Worm (Caenorhabditis elegans): ENCODE results near the gene F58A4.1.

The F58A4.1 gene

DNA sequence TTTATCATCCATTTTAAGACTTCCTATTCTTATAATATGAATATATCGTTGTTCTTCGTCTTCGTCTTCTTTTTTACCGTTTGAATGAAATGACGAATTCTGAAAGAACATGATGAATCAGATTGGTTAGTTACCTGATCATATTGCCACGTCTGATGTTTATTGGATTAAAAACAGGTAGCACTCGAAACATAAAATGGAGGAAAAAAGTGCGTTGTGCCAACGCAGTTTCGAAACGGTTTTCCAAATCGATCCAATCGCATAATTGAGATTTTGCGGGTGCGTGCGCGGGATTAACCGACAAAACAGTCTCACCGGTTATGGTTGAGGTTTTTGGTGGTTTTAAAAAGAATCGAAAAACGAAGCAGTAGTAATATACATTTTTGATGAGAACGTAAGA lies 2.7 kb upstream of the F58A4.1 start, which contains the start of gene rom-2:
TSS of gene rom-2 (minus strand) at position 101 of the 400 bp plus-strand sequence.
- TF ChIP-seq unc-62 (GFP tag; optimal IDR thresholded peaks at IDR 0.05), result no peak

DNA sequence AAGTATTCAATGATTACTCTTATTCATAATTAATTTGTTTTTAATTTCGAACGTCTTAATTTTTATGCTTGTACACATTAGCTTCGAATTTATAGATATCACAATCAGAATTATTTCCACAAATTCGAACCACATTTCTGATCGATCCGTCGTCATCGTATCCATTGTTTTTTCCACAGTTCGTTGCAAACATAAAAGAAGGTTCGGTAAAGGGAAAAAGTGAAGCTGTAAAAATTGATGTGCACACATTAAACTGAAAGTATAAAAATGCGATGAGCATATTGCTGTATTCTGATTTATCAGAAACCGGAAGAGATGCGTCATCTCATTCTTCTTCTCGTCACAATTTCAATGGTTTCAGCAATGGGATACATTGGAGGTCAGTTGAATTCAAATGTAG lies 1.2 kb upstream of the F58A4.1 start, which contains the start of gene C48B4.12:
TSS of gene C48B4.12 (plus strand) at position 301 of the 400 bp plus-strand sequence.
- TF ChIP-seq unc-62 (GFP tag; optimal IDR thresholded peaks at IDR 0.05), result no peak

DNA sequence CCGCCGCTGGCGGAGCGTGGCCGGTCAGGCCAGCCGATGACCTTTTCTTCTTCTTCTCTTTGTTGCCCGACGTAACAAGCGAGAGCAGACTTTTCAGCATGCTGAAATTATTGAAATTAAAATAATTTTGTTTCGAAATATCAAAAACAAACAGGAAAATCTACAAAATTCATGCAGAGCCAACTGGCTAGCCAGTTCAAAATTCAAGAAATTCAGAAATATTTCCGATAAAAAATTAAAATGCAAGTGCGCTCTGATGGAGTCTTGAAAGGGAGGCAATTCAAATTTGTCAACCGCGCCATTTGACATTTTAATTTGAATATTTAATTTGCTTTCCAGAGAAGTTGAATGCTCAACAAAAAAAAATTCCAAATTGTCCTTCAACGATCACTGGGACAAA lies 2.4 kb downstream of the F58A4.1 start, which contains the start of gene F58A4.2:
TSS of gene F58A4.2 (minus strand) at position 101 of the 400 bp plus-strand sequence.
- no peak for TF ChIP-seq unc-62 (GFP tag; optimal IDR thresholded peaks at IDR 0.05)

- TF ChIP-seq unc-62 (GFP tag; optimal IDR thresholded peaks at IDR 0.05), result no peak
Measured at ce11 chrIII:9608650-9609049, 10.4 kb downstream of the F58A4.1 start, which contains the start of gene clec-161. TSS of gene clec-161 (minus strand) at chrIII:9608750.

- no peak for TF ChIP-seq unc-62 (GFP tag; optimal IDR thresholded peaks at IDR 0.05)
Measured at ce11 chrIII:9612097-9612496, 13.8 kb downstream of the F58A4.1 start, which contains the start of gene bbs-4. TSS of gene bbs-4 (minus strand) at chrIII:9612197.

ce11 chrIII:9614211-9614610 lies 15.9 kb downstream of the F58A4.1 start, which contains the start of the genes pri-1 and F58A4.6:
TSS of gene pri-1 (minus strand) at chrIII:9614281.
TSS of gene F58A4.6 (plus strand) at chrIII:9614482.
- no peak for TF ChIP-seq unc-62 (GFP tag; optimal IDR thresholded peaks at IDR 0.05)

DNA sequence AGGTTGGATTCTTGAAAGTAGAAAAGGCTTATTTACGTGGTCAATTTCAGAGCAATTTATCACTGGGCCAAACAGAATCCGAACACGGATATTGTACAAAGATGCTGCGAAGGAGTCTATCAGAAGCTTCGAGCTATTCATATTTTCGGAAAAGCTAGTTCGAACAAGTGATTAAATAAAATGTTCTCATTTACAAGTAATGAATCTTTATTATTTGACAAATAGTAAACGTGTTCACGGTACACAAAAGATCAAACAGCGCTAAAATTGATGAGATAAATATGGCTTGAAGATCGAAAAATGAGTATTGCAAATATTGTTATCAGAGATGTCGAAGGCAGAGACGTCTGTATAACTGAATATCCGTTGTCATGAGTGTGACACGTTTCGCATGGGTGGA lies 16.8 kb downstream of the F58A4.1 start:
- TF ChIP-seq unc-62 (GFP tag; optimal IDR thresholded peaks at IDR 0.05), result no peak

ce11 chrIII:9616426-9616825 lies 18.2 kb downstream of the F58A4.1 start, which contains the start of gene hcp-3:
TSS of gene hcp-3 (minus strand) at chrIII:9616470.
- no peak for TF ChIP-seq unc-62 (GFP tag; optimal IDR thresholded peaks at IDR 0.05)

- TF ChIP-seq unc-62 (GFP tag; optimal IDR thresholded peaks at IDR 0.05), result no peak
Measured at ce11 chrIII:9616933-9617332, 18.7 kb downstream of the F58A4.1 start.

DNA sequence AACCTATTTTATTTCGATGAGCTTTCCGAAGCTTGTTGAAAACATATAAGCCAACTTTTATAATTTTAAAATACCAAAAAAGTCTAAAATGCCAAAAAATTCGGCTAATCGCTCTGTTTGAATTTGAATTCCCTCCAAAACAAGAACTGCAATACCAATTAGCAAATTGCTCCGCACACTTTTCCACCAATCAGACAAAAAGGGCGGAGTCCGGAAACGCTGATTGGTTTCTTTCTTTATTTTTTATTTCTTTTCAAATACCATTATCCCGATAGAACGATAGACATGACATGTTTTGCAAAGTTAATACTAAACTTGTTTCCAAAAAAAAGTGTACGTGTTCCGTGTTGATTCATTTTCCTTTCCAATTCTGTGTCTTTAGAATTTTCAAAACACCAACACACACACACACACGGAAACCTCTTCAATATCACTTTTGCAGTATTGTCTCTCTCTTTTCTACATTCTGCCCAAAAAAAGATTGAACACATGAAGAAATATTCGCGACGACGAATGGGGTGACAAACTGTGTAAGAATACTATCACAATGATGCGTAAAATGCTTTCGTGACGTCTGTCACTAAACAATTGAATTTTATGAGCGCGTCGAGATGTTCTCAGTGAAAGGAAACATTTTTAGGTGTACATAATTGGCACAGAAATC lies 19.5 kb downstream of the F58A4.1 start:
- no peak for TF ChIP-seq unc-62 (GFP tag; optimal IDR thresholded peaks at IDR 0.05)

- TF ChIP-seq unc-62 (GFP tag; optimal IDR thresholded peaks at IDR 0.05), result no peak
Measured at ce11 chrIII:9619079-9619761, 21.0 kb downstream of the F58A4.1 start, which contains the start of gene hlh-11. TSS of gene hlh-11 (plus strand) at chrIII:9619711.

DNA sequence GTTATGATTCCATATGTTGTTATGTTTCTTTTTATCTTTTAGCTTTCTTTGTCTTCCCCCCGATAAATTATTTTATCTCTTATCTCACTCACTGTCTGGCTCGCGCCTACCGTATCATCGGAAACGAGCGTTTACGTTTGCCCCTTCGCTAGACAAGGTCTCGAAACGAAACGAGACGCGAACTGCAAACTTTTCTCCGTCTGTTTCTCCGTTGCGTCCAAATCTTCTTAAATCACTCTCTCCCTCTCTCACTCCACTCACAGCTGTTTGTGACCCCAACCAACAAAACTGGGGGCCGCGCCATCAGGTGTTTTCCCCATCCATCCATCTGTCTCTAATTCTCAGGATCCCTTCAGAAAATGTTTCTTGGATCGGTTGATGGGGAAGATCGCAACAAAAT lies 21.9 kb downstream of the F58A4.1 start:
- no peak for TF ChIP-seq unc-62 (GFP tag; optimal IDR thresholded peaks at IDR 0.05)

ce11 chrIII:9621840-9622525 lies 23.7 kb downstream of the F58A4.1 start:
- no peak for TF ChIP-seq unc-62 (GFP tag; optimal IDR thresholded peaks at IDR 0.05)

DNA sequence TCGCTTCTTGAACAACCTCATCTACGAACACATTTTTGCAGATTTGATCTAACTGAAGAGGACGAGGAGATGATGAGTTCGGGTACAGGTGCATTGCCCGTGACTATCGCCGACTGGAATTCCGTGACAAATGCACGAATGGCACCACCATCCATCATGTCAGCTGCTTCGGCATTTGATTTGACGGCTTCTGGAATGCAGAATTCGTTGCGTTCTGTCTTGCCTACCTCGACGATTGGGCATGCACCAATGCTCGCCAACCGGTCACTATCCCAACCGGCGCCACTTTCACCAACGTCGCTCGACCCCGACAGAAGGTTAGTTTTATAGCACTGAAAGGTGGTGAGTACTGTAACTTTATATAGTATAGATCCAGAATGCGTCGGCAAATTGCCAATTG lies 25.2 kb downstream of the F58A4.1 start:
- TF ChIP-seq unc-62 (GFP tag; optimal IDR thresholded peaks at IDR 0.05), result no peak

DNA sequence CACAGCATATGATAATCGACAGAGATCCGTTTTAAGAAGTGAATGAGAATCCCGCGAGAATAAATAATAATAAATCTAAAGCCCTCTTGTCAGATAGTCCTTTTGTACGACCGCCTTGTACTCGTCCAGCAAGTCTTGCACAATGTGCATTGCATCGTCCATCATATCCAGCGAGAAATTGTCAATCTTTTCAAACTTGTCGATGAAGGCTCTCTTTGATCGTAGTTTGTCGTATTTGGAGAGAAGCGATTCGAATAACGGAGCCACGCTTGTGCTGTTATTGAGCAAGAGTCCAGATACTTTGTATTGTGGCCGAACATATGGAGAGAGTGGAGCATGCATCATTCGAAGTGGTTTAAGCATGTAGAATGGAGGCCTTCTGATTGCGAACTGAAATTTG lies 28.3 kb downstream of the F58A4.1 start:
- no peak for TF ChIP-seq unc-62 (GFP tag; optimal IDR thresholded peaks at IDR 0.05)

ce11 chrIII:9629054-9629453 lies 30.8 kb downstream of the F58A4.1 start, which contains the start of gene tbg-1:
TSS of gene tbg-1 (minus strand) at chrIII:9629154.
- TF ChIP-seq unc-62 (GFP tag; optimal IDR thresholded peaks at IDR 0.05), result no peak

All from whole organism, dauer.